Fruit fly (Drosophila melanogaster): ENCODE results near the gene CG7202.

Gene CG7202

DNA sequence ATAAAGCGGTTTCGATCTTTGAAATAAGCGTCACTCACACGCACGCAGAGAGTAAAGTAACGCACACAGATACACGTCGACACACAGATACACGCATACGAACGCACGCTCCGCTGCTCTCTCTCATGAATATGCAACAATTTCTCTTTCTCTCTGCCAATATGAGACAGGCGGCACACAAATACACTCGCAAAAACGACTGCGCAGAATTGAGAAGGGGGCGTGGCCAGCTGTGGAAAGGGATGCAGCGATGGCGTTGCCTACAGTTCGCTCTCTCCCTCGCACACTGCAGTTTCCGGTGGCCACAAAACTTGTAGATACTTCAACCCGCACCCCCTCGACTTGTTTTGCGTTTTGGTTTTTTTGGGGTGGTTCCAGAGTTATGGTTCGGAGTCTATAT is 12.9 kb downstream of the CG7202 start:
- TF ChIP-seq brk (GFP tag; optimal IDR thresholded peaks at IDR 0.05), result no peak
- TF ChIP-seq CG9705 (GFP tag; optimal IDR thresholded peaks at IDR 0.05), result peak; percentile 70
- TF ChIP-seq Vsx2 (GFP tag; optimal IDR thresholded peaks at IDR 0.05; ENCODE audit: partially characterized antibody), result peak; percentile 22
- no peak for TF ChIP-seq pan (optimal IDR thresholded peaks at IDR 0.05)
- TF ChIP-seq GATAd (GFP tag; optimal IDR thresholded peaks at IDR 0.05), result no peak
- TF ChIP-seq Dfd (GFP tag; optimal IDR thresholded peaks at IDR 0.05), result no peak
- peak; percentile 52 for TF ChIP-seq Dif (GFP tag; optimal IDR thresholded peaks at IDR 0.05; ENCODE audit: partially characterized antibody)
- peak; percentile 48 for TF ChIP-seq OdsH (GFP tag; optimal IDR thresholded peaks at IDR 0.05)
- TF ChIP-seq N (GFP tag; optimal IDR thresholded peaks at IDR 0.05), result peak; percentile 73
- TF ChIP-seq Hr83 (GFP tag; optimal IDR thresholded peaks at IDR 0.05; ENCODE audit: poor library complexity, severe bottlenecking), result peak; percentile 54
- TF ChIP-seq Rel (GFP tag; optimal IDR thresholded peaks at IDR 0.05), result no peak
- no peak for TF ChIP-seq Rel (tag; optimal IDR thresholded peaks at IDR 0.05)
- TF ChIP-seq Sp1 (GFP tag; optimal IDR thresholded peaks at IDR 0.05), result no peak
- peak; percentile 15 for TF ChIP-seq Hr78 (GFP tag; optimal IDR thresholded peaks at IDR 0.05)
- TF ChIP-seq tai (GFP tag; optimal IDR thresholded peaks at IDR 0.05), result no peak
- no peak for TF ChIP-seq Abd-B (GFP tag; optimal IDR thresholded peaks at IDR 0.05)
- TF ChIP-seq psq (GFP tag; optimal IDR thresholded peaks at IDR 0.05), result peak; percentile 14
- TF ChIP-seq Mio (GFP tag; optimal IDR thresholded peaks at IDR 0.05), result no peak
- TF ChIP-seq fru (GFP tag; optimal IDR thresholded peaks at IDR 0.05), result peak; percentile 48
- TF ChIP-seq h (GFP tag; optimal IDR thresholded peaks at IDR 0.05), result peak; percentile 44
- TF ChIP-seq dmrt93B (GFP tag; optimal IDR thresholded peaks at IDR 0.05), result peak; percentile 69
- no peak for TF ChIP-seq CrebA (GFP tag; optimal IDR thresholded peaks at IDR 0.05; ENCODE audit: borderline replicate concordance)
- peak in 1 of 2 experiments; percentile 31 for TF ChIP-seq foxo (GFP tag; optimal IDR thresholded peaks at IDR 0.05)
- TF ChIP-seq Jra (GFP tag; optimal IDR thresholded peaks at IDR 0.05), result peak; percentile 18
- TF ChIP-seq HLH106 (tag; optimal IDR thresholded peaks at IDR 0.05), result peak; percentile 51
- no peak for TF ChIP-seq Hnf4 (GFP tag; optimal IDR thresholded peaks at IDR 0.05)
- peak in 1 of 2 experiments; percentile 72 for TF ChIP-seq dl (GFP tag; optimal IDR thresholded peaks at IDR 0.05; ENCODE audit: insufficient read depth in 1 of 2, partially characterized antibody in 2 of 2)
- TF ChIP-seq rgr (GFP tag; optimal IDR thresholded peaks at IDR 0.05), result peak; percentile 71
- peak; percentile 38 for TF ChIP-seq br (GFP tag; optimal IDR thresholded peaks at IDR 0.05)

DNA sequence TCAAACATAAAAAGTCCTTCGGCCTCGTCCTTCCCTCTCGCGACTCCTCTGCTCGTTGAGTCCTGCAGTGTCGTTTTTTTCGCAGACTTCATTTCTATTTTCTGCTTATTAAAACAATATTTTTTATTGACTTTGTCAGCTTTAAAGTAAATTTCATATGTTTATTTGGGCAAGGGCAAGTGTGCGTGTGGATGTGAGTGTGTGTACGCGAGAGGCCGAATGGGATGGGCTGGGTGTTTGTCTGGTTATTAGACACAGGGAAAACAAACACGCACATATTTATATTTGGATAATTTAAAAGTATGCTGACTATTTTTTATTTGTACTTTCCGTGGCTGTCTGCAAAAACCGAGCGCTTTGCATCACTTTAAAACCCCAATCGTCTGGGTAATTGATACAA is 14.7 kb downstream of the CG7202 start:
- TF ChIP-seq CG32264 (GFP tag; optimal IDR thresholded peaks at IDR 0.05) (no peak), dsf (GFP tag; optimal IDR thresholded peaks at IDR 0.05; ENCODE audit: borderline replicate concordance) (no peak), CrebA (GFP tag; optimal IDR thresholded peaks at IDR 0.05; ENCODE audit: borderline replicate concordance) (no peak), sage (GFP tag; optimal IDR thresholded peaks at IDR 0.05) (no peak), OdsH (GFP tag; optimal IDR thresholded peaks at IDR 0.05) (no peak), Hr83 (GFP tag; optimal IDR thresholded peaks at IDR 0.05; ENCODE audit: poor library complexity, severe bottlenecking) (no peak), Vsx2 (GFP tag; optimal IDR thresholded peaks at IDR 0.05; ENCODE audit: partially characterized antibody) (no peak), h (GFP tag; optimal IDR thresholded peaks at IDR 0.05) (no peak), Dfd (GFP tag; optimal IDR thresholded peaks at IDR 0.05) (no peak), HLH106 (tag; optimal IDR thresholded peaks at IDR 0.05) (no peak), pan (optimal IDR thresholded peaks at IDR 0.05) (no peak), Abd-B (GFP tag; optimal IDR thresholded peaks at IDR 0.05) (no peak), Sp1 (GFP tag; optimal IDR thresholded peaks at IDR 0.05) (no peak), rgr (GFP tag; optimal IDR thresholded peaks at IDR 0.05) (no peak), Hr78 (GFP tag; optimal IDR thresholded peaks at IDR 0.05) (no peak), fru (GFP tag; optimal IDR thresholded peaks at IDR 0.05) (no peak), jim (GFP tag; optimal IDR thresholded peaks at IDR 0.05) (no peak), woc (GFP tag; optimal IDR thresholded peaks at IDR 0.05) (no peak), psq (GFP tag; optimal IDR thresholded peaks at IDR 0.05) (no peak), lola (GFP tag; optimal IDR thresholded peaks at IDR 0.05) (no peak)

DNA sequence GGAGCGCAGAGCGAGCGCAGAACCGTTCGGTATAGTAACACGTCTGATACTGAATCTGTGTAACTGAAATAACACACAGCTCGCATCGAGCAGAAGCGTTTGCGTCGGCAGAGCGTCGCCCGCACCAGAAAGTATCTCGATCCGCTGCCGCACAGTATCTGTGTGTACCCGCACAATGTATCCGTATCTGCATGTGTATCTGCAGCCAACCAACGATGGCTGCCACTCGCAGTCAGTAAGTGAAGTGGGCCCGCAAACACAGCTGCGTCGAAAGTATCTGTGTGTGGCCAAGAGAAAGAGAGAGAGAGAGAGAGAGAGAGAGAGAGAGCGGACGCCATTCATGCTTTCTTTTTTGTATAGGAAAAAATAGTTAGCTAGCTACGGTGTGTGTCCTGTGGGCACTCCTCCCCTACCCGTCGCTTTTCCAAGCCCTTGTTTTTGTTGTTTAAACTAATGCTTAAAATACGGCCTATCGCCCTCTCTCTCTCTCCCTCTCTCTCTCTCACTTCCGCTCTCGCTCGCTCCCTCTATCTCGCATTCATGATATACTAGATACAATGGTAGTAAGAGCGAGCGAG is 16.1 kb downstream of the CG7202 start, which contains the start of gene croc:
TSS of gene croc (minus strand) at position 51 of the 578 bp plus-strand sequence.
- TF ChIP-seq woc (GFP tag; optimal IDR thresholded peaks at IDR 0.05), result no peak
- TF ChIP-seq Dfd (GFP tag; optimal IDR thresholded peaks at IDR 0.05), result no peak
- TF ChIP-seq sv (GFP tag; optimal IDR thresholded peaks at IDR 0.05), result no peak
- TF ChIP-seq GATAd (GFP tag; optimal IDR thresholded peaks at IDR 0.05), result no peak

All from whole organism, wandering third instar larva.